Fruit fly (Drosophila melanogaster) whole organism, embryonic: ENCODE measurements around the gene CG6700.
A peak's percentile ranks its signal among the peaks of the same experiment; 100 is the strongest.

Experiments
- CG12659 ChIP-seq: fragments of 200-800 bp; sonication (Bioruptor generic); optimal IDR thresholded peaks from 3 replicates; lab custom pipeline; 2017; ENCODE audit warnings: mild to moderate bottlenecking, missing biosample characterization, missing genetic modification reagents, missing genetic modification characterization
- CG13775 ChIP-seq: fragments of 200-800 bp; sonication (Bioruptor generic); optimal IDR thresholded peaks from 3 replicates; lab custom pipeline; 2017; ENCODE audit warnings: missing biosample characterization, mild to moderate bottlenecking, missing genetic modification characterization
- CG14710 ChIP-seq: fragments of 200-800 bp; sonication (Bioruptor generic); optimal IDR thresholded peaks from 3 replicates; lab custom pipeline; 2019; ENCODE audit warnings: missing biosample characterization, mild to moderate bottlenecking, missing genetic modification characterization, moderate library complexity
- CG15601 ChIP-seq: fragments of 200-800 bp; sonication (Bioruptor generic); optimal IDR thresholded peaks from 3 replicates; lab custom pipeline; 2019; ENCODE audit warnings: missing biosample characterization, mild to moderate bottlenecking, missing genetic modification characterization, moderate library complexity
- CG16815 ChIP-seq: fragments of 200-800 bp; sonication (Bioruptor generic); optimal IDR thresholded peaks from 3 replicates; lab custom pipeline; 2017; ENCODE audit warnings: missing biosample characterization, mild to moderate bottlenecking, missing genetic modification characterization
- CG17186 ChIP-seq: fragments of 200-800 bp; sonication (Bioruptor generic); optimal IDR thresholded peaks from 3 replicates; lab custom pipeline; 2017; ENCODE audit warnings: missing biosample characterization, missing genetic modification reagents, missing genetic modification characterization
- CG17385 ChIP-seq: fragments of 200-800 bp; sonication (Bioruptor generic); optimal IDR thresholded peaks from 3 replicates; lab custom pipeline; 2018; ENCODE audit warnings: missing biosample characterization, mild to moderate bottlenecking, missing genetic modification characterization
- CG2116 ChIP-seq: fragments of 200-800 bp; sonication (Bioruptor generic); optimal IDR thresholded peaks from 3 replicates; lab custom pipeline; 2018; ENCODE audit warnings: missing biosample characterization, mild to moderate bottlenecking, missing genetic modification characterization
- CG34376 ChIP-seq: fragments of 200-800 bp; sonication (Bioruptor generic); optimal IDR thresholded peaks from 2 replicates; lab custom pipeline; 2018; ENCODE audit warnings: missing biosample characterization, mild to moderate bottlenecking, missing genetic modification characterization
- CG4282 ChIP-seq: fragments of 200-800 bp; sonication (Bioruptor generic); optimal IDR thresholded peaks from 2 replicates; lab custom pipeline; 2016; ENCODE audit warnings: missing biosample characterization, missing genetic modification characterization
- CG4617 ChIP-seq: fragments of 200-800 bp; sonication (Bioruptor generic); optimal IDR thresholded peaks from 3 replicates; lab custom pipeline; 2016; ENCODE audit warnings: missing biosample characterization, missing genetic modification characterization, borderline replicate concordance
- CG5245 ChIP-seq: fragments of 200-800 bp; sonication (Bioruptor generic); optimal IDR thresholded peaks from 3 replicates; lab custom pipeline; 2016; ENCODE audit warnings: missing biosample characterization, missing genetic modification characterization
- CG6854 ChIP-seq: fragments of 200-800 bp; sonication (Bioruptor generic); optimal IDR thresholded peaks from 3 replicates; lab custom pipeline; 2017; ENCODE audit warnings: missing biosample characterization, mild to moderate bottlenecking, missing genetic modification characterization
- CG9215 ChIP-seq: fragments of 200-800 bp; sonication (Bioruptor generic); IDR thresholded peaks from 2 replicates; pipeline ENCODE4 v1.3.6; 2022; ENCODE audit warnings: missing biosample characterization, missing genetic modification characterization
- CG9797 ChIP-seq: fragments of 200-800 bp; sonication (Bioruptor generic); optimal IDR thresholded peaks from 3 replicates; lab custom pipeline; 2018; ENCODE audit warnings: missing biosample characterization, mild to moderate bottlenecking, missing genetic modification characterization
- Dref ChIP-seq: fragments of 200-800 bp; sonication (Bioruptor generic); IDR thresholded peaks from 2 replicates; pipeline ENCODE4 v1.3.6; 2022; ENCODE audit warnings: missing biosample characterization, missing genetic modification characterization
- Ets97D ChIP-seq: fragments of 200-800 bp; sonication (Bioruptor generic); optimal IDR thresholded peaks from 3 replicates; lab custom pipeline; 2016; ENCODE audit warnings: missing biosample characterization, missing genetic modification characterization
- Fer1 ChIP-seq: fragments of 200-800 bp; sonication (Bioruptor generic); optimal IDR thresholded peaks from 2 replicates; lab custom pipeline; 2017; ENCODE audit warnings: missing biosample characterization, mild to moderate bottlenecking, missing genetic modification characterization
- Hmr ChIP-seq: fragments of 200-800 bp; sonication (Bioruptor generic); optimal IDR thresholded peaks from 3 replicates; lab custom pipeline; 2017; ENCODE audit warnings: mild to moderate bottlenecking, missing biosample characterization, missing genetic modification reagents, missing genetic modification characterization
- Nf-YB ChIP-seq: fragments of 200-800 bp; sonication (Bioruptor generic); optimal IDR thresholded peaks from 3 replicates; lab custom pipeline; 2019; ENCODE audit warnings: missing biosample characterization, mild to moderate bottlenecking, missing genetic modification characterization, moderate library complexity
- Opbp ChIP-seq: fragments of 200-800 bp; sonication (Bioruptor generic); IDR thresholded peaks from 3 replicates; pipeline ENCODE4 v1.3.6; 2022; ENCODE audit warnings: missing biosample characterization, missing genetic modification characterization; ENCODE audit not compliant: partially characterized antibody
- Sin3A ChIP-seq: fragments of >200 bp; optimal IDR thresholded peaks from 2 replicates; lab custom pipeline; 2018
- amos ChIP-seq: fragments of 200-800 bp; sonication (Bioruptor generic); IDR thresholded peaks from 2 replicates; pipeline ENCODE4 v1.3.6; 2022; ENCODE audit warnings: missing biosample characterization, missing genetic modification characterization; ENCODE audit not compliant: partially characterized antibody
- ash1 ChIP-seq: fragments of 200-800 bp; sonication (Bioruptor generic); optimal IDR thresholded peaks from 2 replicates; lab custom pipeline; 2018; ENCODE audit warnings: missing biosample characterization, mild to moderate bottlenecking, missing genetic modification characterization
- bigmax ChIP-seq: fragments of 200-800 bp; sonication (Bioruptor generic); optimal IDR thresholded peaks from 2 replicates; lab custom pipeline; 2018; ENCODE audit warnings: missing biosample characterization, mild to moderate bottlenecking, missing genetic modification characterization
- cato ChIP-seq: fragments of 200-800 bp; sonication (Bioruptor generic); optimal IDR thresholded peaks from 2 replicates; lab custom pipeline; 2016; ENCODE audit warnings: missing biosample characterization, missing genetic modification characterization, borderline replicate concordance
- cg ChIP-seq: fragments of 200-800 bp; sonication (Bioruptor generic); optimal IDR thresholded peaks from 3 replicates; lab custom pipeline; 2019; ENCODE audit warnings: missing biosample characterization, mild to moderate bottlenecking, missing genetic modification characterization, moderate library complexity
- crp ChIP-seq, 2 experiments: fragments of 200-800 bp; sonication (Bioruptor generic); optimal IDR thresholded peaks; 2 replicates in 1 of 2; 3 replicates in 1 of 2; lab custom pipeline; 2017; ENCODE audit warnings: missing biosample characterization in 2 of 2, missing genetic modification characterization in 2 of 2, mild to moderate bottlenecking in 1 of 2, moderate library complexity in 1 of 2
- dan ChIP-seq: fragments of 200-800 bp; sonication (Bioruptor generic); IDR thresholded peaks from 2 replicates; pipeline ENCODE4 v1.3.6; 2022; ENCODE audit warnings: missing biosample characterization, missing genetic modification characterization
- emc ChIP-seq: fragments of 200-800 bp; sonication (Bioruptor generic); optimal IDR thresholded peaks from 2 replicates; lab custom pipeline; 2016; ENCODE audit warnings: missing biosample characterization, missing genetic modification characterization
- ewg ChIP-seq: fragments of 200-800 bp; sonication (Bioruptor generic); optimal IDR thresholded peaks from 3 replicates; lab custom pipeline; 2017; ENCODE audit warnings: mild to moderate bottlenecking, missing biosample characterization, missing genetic modification reagents, missing genetic modification characterization
- gem ChIP-seq: fragments of 200-800 bp; sonication (Bioruptor generic); optimal IDR thresholded peaks from 2 replicates; lab custom pipeline; 2019; ENCODE audit warnings: missing biosample characterization, mild to moderate bottlenecking, missing genetic modification characterization, moderate library complexity
- gfzf ChIP-seq: fragments of 200-800 bp; sonication (Bioruptor generic); optimal IDR thresholded peaks from 2 replicates; lab custom pipeline; 2016; ENCODE audit warnings: missing biosample characterization, mild to moderate bottlenecking, missing genetic modification characterization, moderate library complexity
- insv ChIP-seq, 2 experiments: fragments of 200-800 bp; sonication (Bioruptor generic); optimal IDR thresholded peaks; 3 replicates each; lab custom pipeline; 2016 to 2018; ENCODE audit warnings: missing biosample characterization in 2 of 2, missing genetic modification characterization in 2 of 2
- knrl ChIP-seq: fragments of 200-800 bp; sonication (Bioruptor generic); IDR thresholded peaks from 3 replicates; pipeline ENCODE4 v1.3.6; 2022; ENCODE audit warnings: missing biosample characterization, missing genetic modification characterization; ENCODE audit not compliant: partially characterized antibody
- nom ChIP-seq: fragments of 200-800 bp; sonication (Bioruptor generic); optimal IDR thresholded peaks from 2 replicates; lab custom pipeline; 2017; ENCODE audit warnings: missing biosample characterization, missing genetic modification characterization, mild to moderate bottlenecking, moderate library complexity, missing genetic modification reagents
- p53 ChIP-seq: fragments of 200-800 bp; sonication (Bioruptor generic); optimal IDR thresholded peaks from 2 replicates; lab custom pipeline; 2016; ENCODE audit warnings: missing biosample characterization, missing genetic modification characterization
- pan ChIP-seq, 4 experiments: fragments of >200 bp in 3 of 4; fragments of 200-800 bp in 1 of 4; sonication (Bioruptor generic) in 1 of 4; optimal IDR thresholded peaks in 3 of 4; IDR thresholded peaks in 1 of 4; 2 replicates each; pipeline versions ENCODE4 v1.3.6 to Lab custom; 2017 to 2022; ENCODE audit warnings: missing biosample characterization in 2 of 4, missing genetic modification characterization in 2 of 4, mixed read lengths in 1 of 4
- pfk ChIP-seq: fragments of 200-800 bp; sonication (Bioruptor generic); optimal IDR thresholded peaks from 2 replicates; lab custom pipeline; 2018; ENCODE audit warnings: missing biosample characterization, mild to moderate bottlenecking, missing genetic modification characterization, moderate library complexity
- pnt ChIP-seq: fragments of 200-800 bp; sonication (Bioruptor generic); optimal IDR thresholded peaks from 3 replicates; lab custom pipeline; 2016; ENCODE audit warnings: missing biosample characterization, missing genetic modification characterization
- pzg ChIP-seq: fragments of 200-800 bp; sonication (Bioruptor generic); optimal IDR thresholded peaks from 3 replicates; lab custom pipeline; 2018; ENCODE audit warnings: missing biosample characterization, mild to moderate bottlenecking, missing genetic modification characterization, moderate library complexity
- ranshi ChIP-seq: fragments of 200-800 bp; sonication (Bioruptor generic); IDR thresholded peaks from 2 replicates; pipeline ENCODE4 v1.3.6; 2022; ENCODE audit warnings: missing biosample characterization, missing genetic modification characterization
- ro ChIP-seq: fragments of 200-800 bp; sonication (Bioruptor generic); IDR thresholded peaks from 2 replicates; pipeline ENCODE4 v1.3.6; 2022; ENCODE audit warnings: missing biosample characterization, missing genetic modification characterization
- shn ChIP-seq: fragments of 200-800 bp; sonication (Bioruptor generic); optimal IDR thresholded peaks from 3 replicates; lab custom pipeline; 2016; ENCODE audit warnings: missing biosample characterization, missing genetic modification characterization
- sug ChIP-seq: fragments of 200-800 bp; optimal IDR thresholded peaks from 2 replicates; lab custom pipeline; 2019; ENCODE audit warnings: missing biosample characterization, mild to moderate bottlenecking, missing genetic modification characterization, moderate library complexity
- trem ChIP-seq: fragments of 200-800 bp; optimal IDR thresholded peaks from 3 replicates; lab custom pipeline; 2019; ENCODE audit warnings: missing biosample characterization, mild to moderate bottlenecking, missing genetic modification characterization, moderate library complexity
- usp ChIP-seq: fragments of >200 bp; optimal IDR thresholded peaks from 2 replicates; lab custom pipeline; 2017; ENCODE audit warnings: missing biosample characterization, missing genetic modification characterization
- vvl ChIP-seq: fragments of 200-800 bp; sonication (Bioruptor generic); IDR thresholded peaks from 2 replicates; pipeline ENCODE4 v1.3.6; 2022; ENCODE audit warnings: missing biosample characterization, missing genetic modification characterization

The CG6700 gene

DNA sequence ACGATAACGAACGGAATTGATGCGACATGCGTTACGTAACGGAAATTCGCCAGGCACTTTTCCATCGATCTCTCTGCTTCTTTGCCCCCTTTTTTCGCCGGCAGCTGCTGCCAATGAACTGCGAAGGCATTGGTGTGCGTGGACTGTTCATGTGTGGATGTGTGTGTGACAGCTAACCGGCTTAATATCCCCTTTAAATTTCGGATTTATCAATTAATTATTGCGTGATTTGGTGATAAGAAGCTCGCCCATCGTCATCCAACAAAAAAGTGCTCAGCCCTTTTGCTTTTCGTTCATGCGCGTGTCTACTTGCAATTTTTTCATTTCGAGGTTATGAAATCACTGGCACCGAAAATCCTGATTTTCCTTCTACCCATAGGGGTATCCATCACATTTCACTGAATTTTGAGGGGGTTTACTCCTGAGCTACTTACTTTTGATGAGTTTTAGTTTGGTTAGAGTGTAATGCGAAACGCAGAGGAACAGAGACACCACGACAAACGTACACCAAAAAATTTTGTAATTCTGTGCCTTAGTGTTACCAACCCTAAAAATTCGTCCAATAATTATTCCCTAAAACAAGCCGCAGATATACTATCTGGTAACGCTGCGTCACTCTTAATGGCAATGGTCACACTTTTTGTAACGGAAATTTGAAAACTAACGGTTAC, 8.1 kb upstream of the CG6700 start, which contains the start of gene porin:
TSS of gene porin (minus strand) at position 529 of the 671 bp plus-strand sequence.
- no peak for TF ChIP-seq pan (optimal IDR thresholded peaks at IDR 0.05; lab: Kevin White, UChicago)
- TF ChIP-seq pan (GFP tag; optimal IDR thresholded peaks at IDR 0.05 in 1 of 2, IDR thresholded peaks at IDR 0.05 in 1 of 2) = no peak
- TF ChIP-seq CG34376 (GFP tag; lab: Kevin White, UChicago) = peak; percentile 65
- TF ChIP-seq insv (GFP tag; optimal IDR thresholded peaks at IDR 0.05; lab: Kevin White, UChicago) = peak in 1 of 2 experiments; percentile 41
- no peak for TF ChIP-seq ranshi (GFP tag; lab: Robert Waterston, UW)
- TF ChIP-seq vvl (GFP tag; lab: Robert Waterston, UW) = no peak
- TF ChIP-seq crp (GFP tag; optimal IDR thresholded peaks at IDR 0.05; lab: Kevin White, UChicago) = no peak
- no peak for TF ChIP-seq CG9215 (GFP tag; lab: Robert Waterston, UW)
- TF ChIP-seq ro (GFP tag; lab: Robert Waterston, UW) = no peak
- TF ChIP-seq Fer1 (GFP tag; lab: Kevin White, UChicago) = peak; percentile 38
- TF ChIP-seq CG4282 = no peak
- TF ChIP-seq CG14710 (tag; lab: Kevin White, UChicago) = peak; percentile 65
- peak; percentile 12; the same call in 1 of the 3 replicates for TF ChIP-seq knrl (GFP tag; lab: Robert Waterston, UW)
- peak; percentile 10 for TF ChIP-seq CG6854
- TF ChIP-seq cg (GFP tag; lab: Kevin White, UChicago) = peak; percentile 85
- no peak for TF ChIP-seq emc (GFP tag; lab: Kevin White, UChicago)
- TF ChIP-seq bigmax (GFP tag; lab: Kevin White, UChicago) = peak; percentile 98
- TF ChIP-seq amos (GFP tag; lab: Robert Waterston, UW) = peak; percentile 29; the same call in 1 of the 2 replicates
- peak; percentile 33; the same call in 1 of the 2 replicates for TF ChIP-seq Dref
- no peak for TF ChIP-seq CG13775 (GFP tag; lab: Kevin White, UChicago)
- peak; percentile 96 for TF ChIP-seq pzg (GFP tag; lab: Kevin White, UChicago)
- no peak for TF ChIP-seq CG16815
- peak; percentile 98 for TF ChIP-seq gfzf (GFP tag; lab: Kevin White, UChicago)
- TF ChIP-seq gem = no peak
- no peak for TF ChIP-seq cato (GFP tag; lab: Kevin White, UChicago)
- peak; percentile 59 for TF ChIP-seq CG2116 (GFP tag; lab: Kevin White, UChicago)
- peak; percentile 62 for TF ChIP-seq pfk (GFP tag; lab: Kevin White, UChicago)
- TF ChIP-seq CG9797 (GFP tag; lab: Kevin White, UChicago) = peak; percentile 94
- TF ChIP-seq Nf-YB = peak; percentile 9
- peak; percentile 89 for TF ChIP-seq Ets97D (GFP tag; lab: Kevin White, UChicago)
- peak; percentile 74 for TF ChIP-seq ewg
- TF ChIP-seq sug (tag; lab: Kevin White, UChicago) = peak; percentile 24
- peak; percentile 56 for TF ChIP-seq Sin3A
- no peak for TF ChIP-seq CG5245 (GFP tag; lab: Kevin White, UChicago)
- peak; percentile 51 for TF ChIP-seq CG12659 (GFP tag; lab: Kevin White, UChicago)
- TF ChIP-seq usp (GFP tag; lab: Kevin White, UChicago) = no peak
- TF ChIP-seq trem = peak; percentile 87
- TF ChIP-seq CG17186 = peak; percentile 16
- TF ChIP-seq p53 = no peak
- no peak for TF ChIP-seq pnt (GFP tag; lab: Kevin White, UChicago)
- TF ChIP-seq CG15601 (tag; lab: Kevin White, UChicago) = peak; percentile 25
- peak; percentile 77 for TF ChIP-seq CG17385
- no peak for TF ChIP-seq dan (GFP tag; lab: Robert Waterston, UW)
- no peak for TF ChIP-seq ash1
- peak; percentile 62 for TF ChIP-seq Hmr (GFP tag; lab: Kevin White, UChicago)
- peak; percentile 38 for TF ChIP-seq nom (GFP tag; lab: Kevin White, UChicago)
- TF ChIP-seq Opbp (GFP tag; lab: Robert Waterston, UW) = 0 out of 3 replicates have a peak, but pooled peaks have one; percentile 36
- TF ChIP-seq shn = no peak
- peak; percentile 83 for TF ChIP-seq CG4617 (GFP tag; lab: Kevin White, UChicago)
